Worm (Caenorhabditis elegans): ENCODE data around the gene R102.1.

- TF ChIP-seq snpc-4 (tag; optimal IDR thresholded peaks at IDR 0.05) (no peak), lsy-2 (tag; optimal IDR thresholded peaks at IDR 0.05) (no peak), nhr-76 (tag; optimal IDR thresholded peaks at IDR 0.05) (no peak), unc-39 (tag; optimal IDR thresholded peaks at IDR 0.05) (no peak), pha-4 (tag; optimal IDR thresholded peaks at IDR 0.05) (no peak), mab-5 (tag; optimal IDR thresholded peaks at IDR 0.05) (no peak), lin-13 (tag; optimal IDR thresholded peaks at IDR 0.05) (no peak), ztf-11 (tag; optimal IDR thresholded peaks at IDR 0.05) (no peak), hlh-1 (tag; optimal IDR thresholded peaks at IDR 0.05) (no peak), nhr-12 (tag; optimal IDR thresholded peaks at IDR 0.05) (no peak), blmp-1 (tag; optimal IDR thresholded peaks at IDR 0.05) (no peak), elt-1 (tag; optimal IDR thresholded peaks at IDR 0.05; ENCODE audit: borderline replicate concordance, insufficient read depth) (no peak), elt-3 (tag; optimal IDR thresholded peaks at IDR 0.05) (no peak), nhr-28 (tag; optimal IDR thresholded peaks at IDR 0.05) (no peak)
Observed at ce11 chrIV:10685758-10686157, at the start of gene R102.1, which contains the start of gene K08C7.6.
